Worm (Caenorhabditis elegans) whole organism, late embryonic: ENCODE data around the gene gst-9.

Experiments
- ceh-2 ChIP-seq: sonication (generic microtip); optimal IDR thresholded peaks from 2 replicates; lab custom pipeline; 2016; ENCODE audit warnings: missing genotype, missing genetic modification characterization, missing compliant biosample characterization
- fkh-10 ChIP-seq: fragments of 150-350 bp; optimal IDR thresholded peaks from 2 replicates; lab custom pipeline; 2014; ENCODE audit warnings: missing biosample characterization, missing genetic modification reagents, missing genetic modification characterization
- pqm-1 ChIP-seq: sonication (generic microtip); optimal IDR thresholded peaks from 2 replicates; lab custom pipeline; 2016; ENCODE audit warnings: missing genetic modification characterization, missing compliant biosample characterization
- zip-5 ChIP-seq: sonication (generic microtip); optimal IDR thresholded peaks from 2 replicates; lab custom pipeline; 2016; ENCODE audit warnings: missing genetic modification characterization, missing compliant biosample characterization

DNA sequence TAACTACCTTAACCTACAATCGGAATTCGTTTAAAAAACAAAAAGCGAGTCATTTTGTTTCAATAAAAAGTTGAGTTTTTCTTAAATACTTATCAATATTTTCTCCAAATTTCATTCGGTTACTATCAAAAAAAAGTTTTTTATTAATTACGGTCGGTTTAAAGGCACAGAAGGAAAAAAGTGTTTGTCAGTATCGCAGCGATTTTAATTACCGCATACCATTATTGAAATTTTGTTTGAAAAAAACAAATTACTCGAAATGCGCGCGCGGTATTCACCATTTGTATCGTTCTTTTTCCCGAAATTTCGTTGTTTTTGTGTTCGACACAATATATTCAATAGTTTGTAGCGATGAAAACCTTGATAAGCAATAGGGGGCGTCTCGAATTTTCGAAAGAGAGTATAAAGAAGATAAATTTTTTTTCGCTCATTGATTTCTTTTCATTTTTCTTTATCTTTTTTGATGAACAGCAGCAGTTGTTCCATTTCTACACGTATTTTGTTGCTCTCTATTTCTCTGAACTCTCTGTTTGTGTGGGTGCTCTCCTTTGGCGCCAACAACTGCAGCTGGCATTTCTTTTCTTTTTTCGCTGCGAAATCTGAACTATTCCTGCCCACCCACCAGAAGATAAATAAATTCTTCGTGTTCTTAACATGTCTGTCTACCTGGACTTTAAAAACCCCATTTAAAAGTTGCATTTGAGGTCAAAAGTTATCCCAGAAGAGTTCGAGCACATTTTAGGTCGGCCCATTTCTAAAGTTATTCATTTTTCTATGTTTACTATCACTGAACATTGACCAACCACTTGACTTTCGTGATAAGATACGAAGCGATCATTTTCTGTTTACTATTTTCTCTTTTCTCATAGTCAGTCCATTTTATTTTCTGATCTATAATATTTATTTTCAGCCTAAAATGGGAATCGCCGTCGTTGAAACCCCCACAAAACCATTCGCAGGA lies 2.6 kb upstream of the gst-9 start, which contains the start of gene pgm-1:
- no peak for TF ChIP-seq fkh-10 (GFP tag; lab: Kevin White, UChicago)
- no peak for TF ChIP-seq zip-5 (tag; lab: Kevin White, UChicago)
- no peak for TF ChIP-seq pqm-1 (tag; lab: Kevin White, UChicago)
- TF ChIP-seq ceh-2 (tag; lab: Kevin White, UChicago) = no peak
